Fruit fly (Drosophila melanogaster) whole organism, embryonic: ENCODE measurements around the gene dlg1.

Experiments
- Atf-2 ChIP-seq: fragments of 200-800 bp; sonication (Bioruptor generic); optimal IDR thresholded peaks from 2 replicates; lab custom pipeline; 2016; ENCODE audit warnings: missing biosample characterization, missing genetic modification characterization
- CG12744 ChIP-seq: fragments of 200-800 bp; sonication (Bioruptor generic); optimal IDR thresholded peaks from 2 replicates; lab custom pipeline; 2016; ENCODE audit warnings: missing biosample characterization, missing genetic modification characterization
- CG13296 ChIP-seq: fragments of 200-800 bp; sonication (Bioruptor generic); optimal IDR thresholded peaks from 3 replicates; lab custom pipeline; 2018; ENCODE audit warnings: missing biosample characterization, mild to moderate bottlenecking, missing genetic modification characterization
- CG1529 ChIP-seq: fragments of 200-800 bp; sonication (Bioruptor generic); optimal IDR thresholded peaks from 3 replicates; lab custom pipeline; 2018; ENCODE audit warnings: missing biosample characterization, missing genetic modification characterization
- CG16779 ChIP-seq: fragments of 200-800 bp; sonication (Bioruptor generic); IDR thresholded peaks from 2 replicates; pipeline ENCODE4 v1.3.6; 2022; ENCODE audit warnings: missing biosample characterization, missing genetic modification characterization
- CG17385 ChIP-seq: fragments of 200-800 bp; sonication (Bioruptor generic); optimal IDR thresholded peaks from 3 replicates; lab custom pipeline; 2018; ENCODE audit warnings: missing biosample characterization, mild to moderate bottlenecking, missing genetic modification characterization
- CG2889 ChIP-seq: fragments of 200-800 bp; sonication (Bioruptor generic); IDR thresholded peaks from 3 replicates; pipeline ENCODE4 v1.3.6; 2022; ENCODE audit warnings: missing biosample characterization, missing genetic modification characterization
- CG32767 ChIP-seq: fragments of 200-800 bp; sonication (Bioruptor generic); IDR thresholded peaks from 2 replicates; pipeline ENCODE4 v1.3.6; 2022; ENCODE audit warnings: missing biosample characterization, missing genetic modification characterization
- CG32772 ChIP-seq: fragments of 200-800 bp; sonication (Bioruptor generic); IDR thresholded peaks from 2 replicates; pipeline ENCODE4 v1.3.6; 2022; ENCODE audit warnings: missing biosample characterization, missing genetic modification characterization
- CG33557 ChIP-seq: fragments of 200-800 bp; sonication (Bioruptor generic); optimal IDR thresholded peaks from 2 replicates; lab custom pipeline; 2019; ENCODE audit warnings: missing biosample characterization, mild to moderate bottlenecking, missing genetic modification characterization, moderate library complexity
- CG4328 ChIP-seq: fragments of 200-800 bp; sonication (Bioruptor generic); optimal IDR thresholded peaks from 3 replicates; lab custom pipeline; 2017; ENCODE audit warnings: missing biosample characterization, missing genetic modification reagents, missing genetic modification characterization
- CG8290 ChIP-seq, 3 experiments: fragments of 200-800 bp; sonication (Bioruptor generic); optimal IDR thresholded peaks; 2 replicates each; lab custom pipeline; 2016 to 2019; ENCODE audit warnings: missing biosample characterization in 3 of 3, missing genetic modification characterization in 3 of 3, mild to moderate bottlenecking in 2 of 3, moderate library complexity in 1 of 3
- CG8478 ChIP-seq: fragments of >200 bp; optimal IDR thresholded peaks from 2 replicates; lab custom pipeline; 2018
- CG9727 ChIP-seq: fragments of 200-800 bp; sonication (Bioruptor generic); optimal IDR thresholded peaks from 3 replicates; lab custom pipeline; 2017; ENCODE audit warnings: missing biosample characterization, mild to moderate bottlenecking, missing genetic modification characterization
- CG9932 ChIP-seq: fragments of 200-800 bp; sonication (Bioruptor generic); IDR thresholded peaks from 2 replicates; pipeline ENCODE4 v1.3.6; 2022; ENCODE audit warnings: missing biosample characterization, missing genetic modification characterization
- Doc3 ChIP-seq: fragments of 200-800 bp; sonication (Bioruptor generic); IDR thresholded peaks from 3 replicates; pipeline ENCODE4 v1.3.6; 2022; ENCODE audit warnings: missing biosample characterization, missing genetic modification characterization; ENCODE audit not compliant: partially characterized antibody
- HHEX ChIP-seq: fragments of 200-800 bp; sonication (Bioruptor generic); optimal IDR thresholded peaks from 3 replicates; lab custom pipeline; 2017; ENCODE audit warnings: missing biosample characterization, mild to moderate bottlenecking, missing genetic modification characterization, missing genetic modification reagents
- HLH54F ChIP-seq: fragments of 200-800 bp; sonication (Bioruptor generic); optimal IDR thresholded peaks from 3 replicates; lab custom pipeline; 2016; ENCODE audit warnings: missing biosample characterization, missing genetic modification characterization
- HLHmδ ChIP-seq: fragments of 200-800 bp; sonication (Bioruptor generic); optimal IDR thresholded peaks from 2 replicates; lab custom pipeline; 2018; ENCODE audit warnings: missing biosample characterization, mild to moderate bottlenecking, missing genetic modification characterization, moderate library complexity
- Lhr ChIP-seq: fragments of 200-800 bp; sonication (Bioruptor generic); optimal IDR thresholded peaks from 3 replicates; lab custom pipeline; 2017; ENCODE audit warnings: mild to moderate bottlenecking, missing biosample characterization, missing genetic modification reagents, missing genetic modification characterization
- Med ChIP-seq: fragments of 200-800 bp; sonication (Bioruptor generic); peaks from one replicate; lab custom pipeline; 2016; ENCODE audit warnings: missing biosample characterization, missing genetic modification characterization, mild to moderate bottlenecking, inconsistent platforms, moderate library complexity
- Meics ChIP-seq: fragments of 200-800 bp; sonication (Bioruptor generic); optimal IDR thresholded peaks from 2 replicates; lab custom pipeline; 2017; ENCODE audit warnings: missing biosample characterization, mild to moderate bottlenecking, missing genetic modification characterization
- NfI ChIP-seq: fragments of 200-800 bp; sonication (Bioruptor generic); optimal IDR thresholded peaks from 3 replicates; lab custom pipeline; 2018; ENCODE audit warnings: missing biosample characterization, mild to moderate bottlenecking, missing genetic modification characterization, moderate library complexity
- Optix ChIP-seq: fragments of 200-800 bp; sonication (Bioruptor generic); IDR thresholded peaks from 3 replicates; pipeline ENCODE4 v1.3.6; 2022; ENCODE audit warnings: missing biosample characterization, missing genetic modification characterization
- PHDP ChIP-seq: fragments of 200-800 bp; sonication (Bioruptor generic); optimal IDR thresholded peaks from 3 replicates; lab custom pipeline; 2018; ENCODE audit warnings: missing biosample characterization, mild to moderate bottlenecking, missing genetic modification characterization, moderate library complexity
- Pdp1 ChIP-seq, 2 experiments: fragments of 200-800 bp; sonication (Bioruptor generic); optimal IDR thresholded peaks; 3 replicates each; lab custom pipeline; 2016; ENCODE audit warnings: missing biosample characterization in 2 of 2, missing genetic modification characterization in 2 of 2, mild to moderate bottlenecking in 1 of 2, moderate library complexity in 1 of 2
- Poxn ChIP-seq: fragments of 200-800 bp; sonication (Bioruptor generic); IDR thresholded peaks from 2 replicates; pipeline ENCODE4 v1.3.6; 2022; ENCODE audit warnings: missing biosample characterization, missing genetic modification characterization
- Ravus ChIP-seq: fragments of 200-800 bp; sonication (Bioruptor generic); IDR thresholded peaks from 2 replicates; pipeline ENCODE4 v1.3.6; 2022; ENCODE audit warnings: missing biosample characterization, missing genetic modification characterization
- Side ChIP-seq: fragments of 200-800 bp; sonication (Bioruptor generic); optimal IDR thresholded peaks from 2 replicates; lab custom pipeline; 2016; ENCODE audit warnings: missing biosample characterization, missing genetic modification characterization
- Six4 ChIP-seq: fragments of 200-800 bp; sonication (Bioruptor generic); optimal IDR thresholded peaks from 2 replicates; lab custom pipeline; 2016; ENCODE audit warnings: missing biosample characterization, missing genetic modification characterization
- TFAM ChIP-seq: fragments of 200-800 bp; sonication (Bioruptor generic); optimal IDR thresholded peaks from 2 replicates; lab custom pipeline; 2017; ENCODE audit warnings: missing biosample characterization, missing genetic modification characterization, inconsistent platforms
- Tbp ChIP-seq: fragments of >200 bp; optimal IDR thresholded peaks from 2 replicates; lab custom pipeline; 2018; ENCODE audit warnings: missing biosample characterization, missing genetic modification characterization
- aop ChIP-seq: fragments of 200-800 bp; sonication (Bioruptor generic); IDR thresholded peaks from 2 replicates; pipeline ENCODE4 v1.3.6; 2022; ENCODE audit warnings: missing biosample characterization, missing genetic modification characterization
- bbx ChIP-seq: fragments of 200-800 bp; sonication (Bioruptor generic); IDR thresholded peaks from 2 replicates; pipeline ENCODE4 v1.3.6; 2022; ENCODE audit warnings: missing biosample characterization, missing genetic modification characterization; ENCODE audit not compliant: partially characterized antibody
- ci ChIP-seq: fragments of 200-800 bp; sonication (Bioruptor generic); IDR thresholded peaks from 3 replicates; pipeline ENCODE4 v1.3.6; 2022; ENCODE audit warnings: missing biosample characterization, missing genetic modification characterization
- gce ChIP-seq: fragments of 200-800 bp; sonication (Bioruptor generic); IDR thresholded peaks from 3 replicates; pipeline ENCODE4 v1.3.6; 2022; ENCODE audit warnings: missing biosample characterization, missing genetic modification characterization
- gem ChIP-seq: fragments of 200-800 bp; sonication (Bioruptor generic); optimal IDR thresholded peaks from 2 replicates; lab custom pipeline; 2019; ENCODE audit warnings: missing biosample characterization, mild to moderate bottlenecking, missing genetic modification characterization, moderate library complexity
- grau ChIP-seq: fragments of 200-800 bp; optimal IDR thresholded peaks from 3 replicates; lab custom pipeline; 2019; ENCODE audit warnings: missing biosample characterization, mild to moderate bottlenecking, missing genetic modification characterization, moderate library complexity
- gro ChIP-seq: fragments of 200-800 bp; sonication (Bioruptor generic); optimal IDR thresholded peaks from 2 replicates; lab custom pipeline; 2016; ENCODE audit warnings: missing biosample characterization, missing genetic modification characterization
- gt ChIP-seq: fragments of 200-800 bp; sonication (Bioruptor generic); IDR thresholded peaks from 2 replicates; pipeline ENCODE4 v1.3.6; 2022; ENCODE audit warnings: missing biosample characterization, missing genetic modification characterization
- h ChIP-seq: fragments of >200 bp; optimal IDR thresholded peaks from 2 replicates; lab custom pipeline; 2017
- kni ChIP-seq: fragments of 200-800 bp; sonication (Bioruptor generic); optimal IDR thresholded peaks from 3 replicates; lab custom pipeline; 2017; ENCODE audit warnings: mild to moderate bottlenecking, missing biosample characterization, missing genetic modification reagents, missing genetic modification characterization
- maf-S ChIP-seq: fragments of 200-800 bp; sonication (Bioruptor generic); optimal IDR thresholded peaks from 2 replicates; lab custom pipeline; 2016; ENCODE audit warnings: missing biosample characterization, missing genetic modification characterization
- mam ChIP-seq: fragments of 200-800 bp; sonication (Bioruptor generic); optimal IDR thresholded peaks from 3 replicates; lab custom pipeline; 2016; ENCODE audit warnings: missing biosample characterization, missing genetic modification characterization
- nmo ChIP-seq: fragments of 200-800 bp; sonication (Bioruptor generic); optimal IDR thresholded peaks from 2 replicates; lab custom pipeline; 2018; ENCODE audit warnings: missing biosample characterization, mild to moderate bottlenecking, missing genetic modification characterization, moderate library complexity
- prd ChIP-seq, 3 experiments: fragments of >200 bp in 2 of 3; fragments of 200-800 bp in 1 of 3; sonication (Bioruptor generic) in 1 of 3; optimal IDR thresholded peaks in 2 of 3; IDR thresholded peaks in 1 of 3; 2 replicates in 2 of 3; 3 replicates in 1 of 3; pipeline versions ENCODE4 v1.3.6 to Lab custom; 2017 to 2022; ENCODE audit warnings: missing biosample characterization in 1 of 3, missing genetic modification characterization in 1 of 3
- schlank ChIP-seq: fragments of 200-800 bp; sonication (Bioruptor generic); optimal IDR thresholded peaks from 2 replicates; lab custom pipeline; 2018; ENCODE audit warnings: missing biosample characterization, mild to moderate bottlenecking, missing genetic modification characterization
- tna ChIP-seq: fragments of 200-800 bp; sonication (Bioruptor generic); IDR thresholded peaks from 2 replicates; pipeline ENCODE4 v1.3.6; 2022; ENCODE audit warnings: missing biosample characterization, missing genetic modification characterization; ENCODE audit not compliant: partially characterized antibody
- tup ChIP-seq: fragments of 200-800 bp; sonication (Bioruptor generic); optimal IDR thresholded peaks from 2 replicates; lab custom pipeline; 2016; ENCODE audit warnings: missing biosample characterization, mild to moderate bottlenecking, missing genetic modification characterization, moderate library complexity
- vvl ChIP-seq: fragments of 200-800 bp; sonication (Bioruptor generic); IDR thresholded peaks from 2 replicates; pipeline ENCODE4 v1.3.6; 2022; ENCODE audit warnings: missing biosample characterization, missing genetic modification characterization

Gene dlg1

DNA sequence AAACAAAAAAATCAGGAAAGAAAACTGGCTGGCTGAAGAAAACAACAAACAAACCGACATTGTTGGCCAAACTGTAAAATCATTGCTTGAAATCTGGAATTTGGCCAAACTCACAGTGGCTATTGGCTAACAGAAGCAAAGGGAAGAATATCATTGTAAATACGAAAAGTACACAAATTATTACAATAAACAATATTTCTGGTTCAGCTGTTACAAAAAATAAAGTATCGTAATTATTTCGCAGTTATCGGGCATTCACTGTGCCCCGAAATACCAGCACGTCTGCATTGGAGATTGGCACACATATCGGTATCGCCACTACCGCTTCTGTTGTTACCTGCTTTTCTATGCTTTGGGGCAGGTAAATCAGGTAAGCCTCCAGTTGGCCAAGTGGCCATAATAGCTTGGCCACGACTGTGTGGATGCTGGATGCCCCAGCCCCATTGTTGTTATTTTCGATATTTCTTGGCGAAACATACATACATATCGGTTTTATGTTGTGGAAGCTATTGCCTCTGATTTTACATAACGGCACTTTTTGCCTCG, 81.6 kb downstream of the dlg1 start (continued):
- no peak for TF ChIP-seq CG4328 (GFP tag; lab: Kevin White, UChicago)
- no peak for TF ChIP-seq CG8478 (lab: Kevin White, UChicago)
- TF ChIP-seq kni (GFP tag; lab: Kevin White, UChicago) = no peak
- no peak for TF ChIP-seq CG33557
- no peak for TF ChIP-seq gro (GFP tag; lab: Kevin White, UChicago)
- TF ChIP-seq CG16779 = 0 out of 2 replicates have a peak, but pooled peaks have one; percentile 16
- peak; percentile 18 to 39 for TF ChIP-seq Pdp1 (GFP tag; optimal IDR thresholded peaks at IDR 0.05; lab: Kevin White, UChicago)
- peak; percentile 57 for TF ChIP-seq CG13296 (GFP tag; lab: Kevin White, UChicago)
- no peak for TF ChIP-seq gt (GFP tag; lab: Robert Waterston, UW)
- TF ChIP-seq Doc3 (GFP tag; lab: Robert Waterston, UW) = no peak
- peak; percentile 29; the same call in 1 of the 2 replicates for TF ChIP-seq CG32772
- no peak for TF ChIP-seq CG1529
- no peak for TF ChIP-seq Six4
- TF ChIP-seq ci (GFP tag; lab: Robert Waterston, UW) = peak; percentile 66
- no peak for TF ChIP-seq Poxn (GFP tag; lab: Robert Waterston, UW)
- no peak for TF ChIP-seq Tbp
- TF ChIP-seq CG9727 (GFP tag; lab: Kevin White, UChicago) = no peak
- peak; percentile 20 for TF ChIP-seq nmo (GFP tag; lab: Kevin White, UChicago)
- TF ChIP-seq Optix (GFP tag; lab: Robert Waterston, UW) = 0 out of 3 replicates have a peak, but pooled peaks have one; percentile 15
- TF ChIP-seq h (lab: Kevin White, UChicago) = no peak
- TF ChIP-seq Med (GFP tag; lab: Kevin White, UChicago) = peak; percentile 87
- no peak for TF ChIP-seq schlank (tag; lab: Kevin White, UChicago)
- peak; percentile 44 for TF ChIP-seq Meics (GFP tag; lab: Kevin White, UChicago)
- no peak for TF ChIP-seq TFAM (GFP tag; lab: Kevin White, UChicago)
- peak; percentile 38 for TF ChIP-seq HLH54F (GFP tag; lab: Kevin White, UChicago)
- peak; percentile 43; the same call in 1 of the 3 replicates for TF ChIP-seq CG2889 (GFP tag; lab: Robert Waterston, UW)
- no peak for TF ChIP-seq Lhr (GFP tag; lab: Kevin White, UChicago)
- peak; percentile 82 for TF ChIP-seq grau (tag; lab: Kevin White, UChicago)
- TF ChIP-seq HLHmδ = no peak
- no peak for TF ChIP-seq CG32767
- no peak for TF ChIP-seq prd (optimal IDR thresholded peaks at IDR 0.05; lab: Kevin White, UChicago)
- TF ChIP-seq prd (GFP tag; IDR thresholded peaks at IDR 0.05; lab: Robert Waterston, UW) = peak; percentile 75
- no peak for TF ChIP-seq aop (GFP tag; lab: Robert Waterston, UW)
- TF ChIP-seq CG8290 (GFP tag; optimal IDR thresholded peaks at IDR 0.05; lab: Kevin White, UChicago) = no peak
- peak in 1 of 2 experiments; percentile 88 for TF ChIP-seq CG8290 (tag; optimal IDR thresholded peaks at IDR 0.05; lab: Kevin White, UChicago)
- TF ChIP-seq CG17385 = peak; percentile 26
- no peak for TF ChIP-seq Side (GFP tag; lab: Kevin White, UChicago)
- no peak for TF ChIP-seq Ravus
- TF ChIP-seq vvl (GFP tag; lab: Robert Waterston, UW) = peak; percentile 77; the same call in 1 of the 2 replicates
- no peak for TF ChIP-seq tna (GFP tag; lab: Robert Waterston, UW)
- TF ChIP-seq PHDP (tag; lab: Kevin White, UChicago) = peak; percentile 33
- TF ChIP-seq tup (GFP tag; lab: Kevin White, UChicago) = no peak
- no peak for TF ChIP-seq Atf-2 (GFP tag; lab: Kevin White, UChicago)
- no peak for TF ChIP-seq CG12744 (GFP tag; lab: Kevin White, UChicago)
- peak; percentile 63 for TF ChIP-seq gem (tag; lab: Kevin White, UChicago)
- peak; percentile 35 for TF ChIP-seq HHEX
- peak; percentile 80 for TF ChIP-seq CG9932
- TF ChIP-seq gce (GFP tag; lab: Robert Waterston, UW) = no peak
- TF ChIP-seq mam (GFP tag; lab: Kevin White, UChicago) = peak; percentile 51
- peak; percentile 38 for TF ChIP-seq maf-S (GFP tag; lab: Kevin White, UChicago)
- peak; percentile 56 for TF ChIP-seq NfI
- TF ChIP-seq bbx (GFP tag; lab: Robert Waterston, UW) = no peak
